Worm (Caenorhabditis elegans) whole organism, L4 larva: ENCODE measurements around the gene dsl-4.

Experiments
- D1046.2 ChIP-seq: fragments of 200-800 bp; sonication (Bioruptor generic); IDR thresholded peaks from 2 replicates; pipeline ENCODE4 v1.3.6; 2022; ENCODE audit warnings: missing genetic modification characterization, missing compliant biosample characterization
- F37D6.2 ChIP-seq: sonication (generic microtip); optimal IDR thresholded peaks from 2 replicates; lab custom pipeline; 2016; ENCODE audit warnings: mild to moderate bottlenecking, missing genetic modification characterization, missing compliant biosample characterization
- R02D3.7 ChIP-seq: fragments of 150-350 bp; sonication (generic microtip); optimal IDR thresholded peaks from 3 replicates; lab custom pipeline; 2014; ENCODE audit warnings: missing biosample characterization, missing genetic modification characterization
- T20F7.1 ChIP-seq: fragments of 200-800 bp; sonication (Bioruptor generic); optimal IDR thresholded peaks from 2 replicates; lab custom pipeline; 2018; ENCODE audit warnings: mild to moderate bottlenecking, missing genetic modification characterization, missing compliant biosample characterization
- Y75B8A.6 ChIP-seq: fragments of 200-800 bp; sonication (Bioruptor generic); IDR thresholded peaks from 2 replicates; pipeline ENCODE4 v1.3.6; 2022; ENCODE audit warnings: missing genetic modification reagents, missing genetic modification characterization, missing compliant biosample characterization
- ZK337.2 ChIP-seq: fragments of 200-800 bp; sonication (Bioruptor generic); IDR thresholded peaks from 2 replicates; pipeline ENCODE4 v1.3.6; 2022; ENCODE audit warnings: missing genetic modification reagents, missing genetic modification characterization, missing compliant biosample characterization
- ZK546.5 ChIP-seq, 2 experiments: sonication (generic microtip); optimal IDR thresholded peaks; 2 replicates each; lab custom pipeline; 2017; ENCODE audit warnings: missing biosample characterization in 2 of 2, missing genetic modification characterization in 2 of 2
- ama-1 ChIP-seq: fragments of 150-350 bp; optimal IDR thresholded peaks from 2 replicates; lab custom pipeline; 2014; ENCODE audit warnings: inconsistent platforms, mixed read lengths
- arid-1 ChIP-seq: fragments of 200-800 bp; sonication (Bioruptor generic); conservative IDR thresholded peaks from 2 replicates; pipeline ENCODE4 v1.3.6; 2022; ENCODE audit warnings: missing genetic modification reagents, missing genetic modification characterization, missing compliant biosample characterization
- attf-4 ChIP-seq: sonication (generic microtip); optimal IDR thresholded peaks from 3 replicates; lab custom pipeline; 2017; ENCODE audit warnings: missing biosample characterization, missing genetic modification characterization
- daf-16 ChIP-seq, 3 experiments: sonication (generic microtip); optimal IDR thresholded peaks; 2 replicates each; lab custom pipeline; 2016 to 2017; ENCODE audit warnings: missing genetic modification characterization in 3 of 3, missing genetic modification reagents in 3 of 3, mild to moderate bottlenecking in 2 of 3, missing compliant biosample characterization in 2 of 3, missing biosample characterization in 1 of 3, moderate library complexity in 1 of 3
- daf-19 ChIP-seq: fragments of 200-800 bp; sonication (Bioruptor generic); conservative IDR thresholded peaks from 2 replicates; pipeline ENCODE4 v1.3.6; 2022; ENCODE audit warnings: missing genetic modification characterization, missing compliant biosample characterization
- dpl-1 ChIP-seq: fragments of 150-350 bp; optimal IDR thresholded peaks from 2 replicates; lab custom pipeline; 2014; ENCODE audit warnings: missing biosample characterization, missing genetic modification reagents, missing genetic modification characterization
- duxl-1 ChIP-seq: sonication (generic microtip); optimal IDR thresholded peaks from 2 replicates; lab custom pipeline; 2016; ENCODE audit warnings: mild to moderate bottlenecking, missing genetic modification characterization, moderate library complexity, missing compliant biosample characterization; ENCODE audit not compliant: poor library complexity
- egl-43 ChIP-seq: fragments of 200-800 bp; sonication (Bioruptor generic); IDR thresholded peaks from 2 replicates; pipeline ENCODE4 v1.3.6; 2022; ENCODE audit warnings: missing genetic modification reagents, missing genetic modification characterization, missing compliant biosample characterization
- fos-1 ChIP-seq: fragments of 150-350 bp; optimal IDR thresholded peaks from 2 replicates; lab custom pipeline; 2014; ENCODE audit warnings: missing biosample characterization, missing genetic modification characterization
- hif-1 ChIP-seq, 2 experiments: sonication (generic microtip); optimal IDR thresholded peaks; 2 replicates each; lab custom pipeline; 2016 to 2017; ENCODE audit warnings: missing compliant biosample characterization in 2 of 2, missing genetic modification characterization in 2 of 2, missing genetic modification reagents in 2 of 2, missing genotype in 2 of 2, mild to moderate bottlenecking in 1 of 2
- hlh-30 ChIP-seq: sonication (generic microtip); optimal IDR thresholded peaks from 2 replicates; lab custom pipeline; 2017; ENCODE audit warnings: antibody characterized with exemption, mild to moderate bottlenecking, missing genetic modification characterization, missing compliant biosample characterization; ENCODE audit not compliant: insufficient read depth
- hmg-1.1 ChIP-seq: fragments of 200-800 bp; sonication (Bioruptor generic); IDR thresholded peaks from 2 replicates; pipeline ENCODE4 v1.3.6; 2022; ENCODE audit warnings: missing genetic modification reagents, missing genetic modification characterization, missing compliant biosample characterization
- jun-1 ChIP-seq: fragments of 150-350 bp; optimal IDR thresholded peaks from 2 replicates; lab custom pipeline; 2014; ENCODE audit warnings: missing biosample characterization, missing genetic modification reagents, missing genetic modification characterization
- lim-7 ChIP-seq: fragments of 200-800 bp; sonication (Bioruptor generic); IDR thresholded peaks from 2 replicates; pipeline ENCODE4 v1.3.6; 2022; ENCODE audit warnings: missing genetic modification characterization, missing compliant biosample characterization
- lin-13 ChIP-seq: fragments of 150-350 bp; optimal IDR thresholded peaks from 2 replicates; lab custom pipeline; 2014; ENCODE audit warnings: missing biosample characterization, missing genetic modification reagents, missing genetic modification characterization
- lin-29 ChIP-seq: fragments of 200-800 bp; sonication (Bioruptor generic); IDR thresholded peaks from 2 replicates; pipeline ENCODE4 v1.3.6; 2022; ENCODE audit warnings: missing genetic modification reagents, missing genetic modification characterization, missing compliant biosample characterization
- lsy-2 ChIP-seq, 2 experiments: fragments of 150-350 bp in 1 of 2; sonication (generic microtip) in 1 of 2; optimal IDR thresholded peaks; 2 replicates each; lab custom pipeline; 2014 to 2017; ENCODE audit warnings: missing biosample characterization in 2 of 2, missing genetic modification characterization in 2 of 2
- madf-5 ChIP-seq, 2 experiments: fragments of 200-800 bp; sonication (Bioruptor generic); IDR thresholded peaks; 2 replicates each; pipeline ENCODE4 v1.3.6; 2022; ENCODE audit warnings: missing compliant biosample characterization in 2 of 2, missing genetic modification characterization in 2 of 2
- madf-9 ChIP-seq: fragments of 200-800 bp; sonication (Bioruptor generic); conservative IDR thresholded peaks from 2 replicates; pipeline ENCODE4 v1.3.6; 2022; ENCODE audit warnings: missing genetic modification reagents, missing genetic modification characterization, missing compliant biosample characterization
- mep-1 ChIP-seq: fragments of 150-350 bp; sonication (generic microtip); optimal IDR thresholded peaks from 3 replicates; lab custom pipeline; 2014; ENCODE audit warnings: missing biosample characterization, missing genetic modification characterization
- nhr-102 ChIP-seq: sonication (generic microtip); optimal IDR thresholded peaks from 2 replicates; lab custom pipeline; 2016; ENCODE audit warnings: mild to moderate bottlenecking, missing genetic modification characterization, moderate library complexity, missing compliant biosample characterization
- nhr-11 ChIP-seq: fragments of 150-350 bp; optimal IDR thresholded peaks from 2 replicates; lab custom pipeline; 2014; ENCODE audit warnings: missing biosample characterization, missing genetic modification characterization
- nhr-28 ChIP-seq: fragments of 150-350 bp; optimal IDR thresholded peaks from 2 replicates; lab custom pipeline; 2014; ENCODE audit warnings: missing biosample characterization, missing genetic modification characterization
- nhr-41 ChIP-seq: fragments of 200-800 bp; sonication (Bioruptor generic); IDR thresholded peaks from 2 replicates; pipeline ENCODE4 v1.3.6; 2022; ENCODE audit warnings: missing genetic modification reagents, missing genetic modification characterization, missing compliant biosample characterization
- nhr-42 ChIP-seq: fragments of 200-800 bp; sonication (Bioruptor generic); IDR thresholded peaks from 2 replicates; pipeline ENCODE4 v1.3.6; 2022; ENCODE audit warnings: missing genetic modification characterization, missing compliant biosample characterization
- rbr-2 ChIP-seq: sonication (generic microtip); optimal IDR thresholded peaks from 2 replicates; lab custom pipeline; 2016; ENCODE audit warnings: missing genotype, missing genetic modification characterization, missing compliant biosample characterization
- sdz-12 ChIP-seq: fragments of 200-800 bp; sonication (Bioruptor generic); optimal IDR thresholded peaks from 2 replicates; lab custom pipeline; 2018; ENCODE audit warnings: mild to moderate bottlenecking, missing genetic modification characterization, missing compliant biosample characterization
- set-16 ChIP-seq: fragments of 200-800 bp; sonication (Bioruptor generic); IDR thresholded peaks from 2 replicates; pipeline ENCODE4 v1.3.6; 2022; ENCODE audit warnings: missing genetic modification reagents, missing genetic modification characterization, missing compliant biosample characterization
- skn-1 ChIP-seq: fragments of 150-350 bp; optimal IDR thresholded peaks from 2 replicates; lab custom pipeline; 2014; ENCODE audit warnings: missing biosample characterization, missing genetic modification characterization
- snpc-1.2 ChIP-seq: fragments of 200-800 bp; sonication (Bioruptor generic); IDR thresholded peaks from 2 replicates; pipeline ENCODE4 v1.3.6; 2022; ENCODE audit warnings: missing genetic modification reagents, missing genetic modification characterization, missing compliant biosample characterization
- snpc-4 ChIP-seq: fragments of 150-350 bp; optimal IDR thresholded peaks from 2 replicates; lab custom pipeline; 2014; ENCODE audit warnings: missing biosample characterization, missing genetic modification characterization
- spr-1 ChIP-seq: sonication (generic microtip); optimal IDR thresholded peaks from 2 replicates; lab custom pipeline; 2016; ENCODE audit warnings: mild to moderate bottlenecking, missing genetic modification characterization, missing compliant biosample characterization
- unc-130 ChIP-seq: sonication (generic microtip); optimal IDR thresholded peaks from 2 replicates; lab custom pipeline; 2016; ENCODE audit warnings: missing genetic modification reagents, missing genetic modification characterization, missing compliant biosample characterization
- unc-62 ChIP-seq, 3 experiments: fragments of 150-350 bp in 1 of 3; sonication (generic microtip); optimal IDR thresholded peaks in 2 of 3; peaks in 1 of 3; 1 replicate in 1 of 3; 2 replicates in 2 of 3; lab custom pipeline; 2014 to 2017; ENCODE audit warnings: missing biosample characterization in 3 of 3, missing genetic modification characterization in 3 of 3, missing genetic modification reagents in 3 of 3, missing genotype in 1 of 3
- vab-7 ChIP-seq: fragments of 200-800 bp; sonication (Bioruptor generic); IDR thresholded peaks from 2 replicates; pipeline ENCODE4 v1.3.6; 2022; ENCODE audit warnings: missing genetic modification reagents, missing genetic modification characterization, missing compliant biosample characterization
- zfp-3 ChIP-seq: fragments of 200-800 bp; sonication (Bioruptor generic); conservative IDR thresholded peaks from 2 replicates; pipeline ENCODE4 v1.3.6; 2022; ENCODE audit warnings: missing genetic modification reagents, missing genetic modification characterization, missing compliant biosample characterization
- ztf-11 ChIP-seq: fragments of 150-350 bp; optimal IDR thresholded peaks from 2 replicates; lab custom pipeline; 2014; ENCODE audit warnings: missing biosample characterization, missing genetic modification characterization

dsl-4 gene

DNA sequence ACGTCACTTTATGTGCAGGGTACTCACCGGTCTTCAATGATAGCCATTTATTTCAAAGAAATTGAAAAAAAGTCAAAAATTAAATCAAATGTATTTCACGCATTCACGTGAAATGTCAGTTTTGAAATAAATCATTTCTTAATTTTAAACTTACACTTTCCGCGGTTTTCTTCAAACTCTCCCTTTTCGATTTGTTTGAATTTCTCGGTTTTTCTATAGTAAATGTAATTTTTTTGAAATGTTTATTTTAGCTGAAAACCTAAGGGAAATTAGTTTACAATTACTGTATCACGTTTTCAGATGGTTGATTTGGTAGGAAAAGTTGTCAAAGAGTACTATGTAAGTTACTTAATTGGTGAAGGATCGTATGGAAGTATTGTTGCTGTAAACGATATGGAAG lies 18.1 kb downstream of the dsl-4 start, which contains the start of gene F16B12.7:
Gene F16B12.7 (plus strand): TSS at position 301 of the 400 bp plus-strand sequence.
- TF ChIP-seq ztf-11 (tag; lab: Kevin White, UChicago): no peak
- no peak for TF ChIP-seq madf-5 (GFP tag; IDR thresholded peaks at IDR 0.05; lab: Robert Waterston, UW)
- TF ChIP-seq R02D3.7 (tag; lab: Kevin White, UChicago): no peak
- no peak for TF ChIP-seq skn-1 (tag; lab: Kevin White, UChicago)
- TF ChIP-seq unc-62 (GFP tag; optimal IDR thresholded peaks at IDR 0.05 in 1 of 2; lab: Kevin White, UChicago): peak in 1 of 2 experiments; percentile 39
- no peak for TF ChIP-seq unc-62 (tag; optimal IDR thresholded peaks at IDR 0.05; lab: Kevin White, UChicago)
- TF ChIP-seq daf-19: no peak

ce11 chrX:14113347-14113746 lies 23.2 kb downstream of the dsl-4 start, which contains the start of gene nhr-281:
nhr-281 (minus strand) TSS chrX:14113447.
- TF ChIP-seq ama-1 (lab: Kevin White, UChicago) (no peak), dpl-1 (GFP tag; lab: Kevin White, UChicago) (no peak), jun-1 (tag; lab: Kevin White, UChicago) (no peak), set-16 (GFP tag; lab: Robert Waterston, UW) (no peak), lsy-2 (tag; optimal IDR thresholded peaks at IDR 0.05; lab: Kevin White, UChicago) (no peak), lin-13 (GFP tag; lab: Kevin White, UChicago) (no peak), hif-1 (tag; optimal IDR thresholded peaks at IDR 0.05; lab: Kevin White, UChicago) (no peak), attf-4 (no peak), hmg-1.1 (GFP tag; lab: Robert Waterston, UW) (no peak), nhr-11 (no peak), snpc-4 (tag; lab: Kevin White, UChicago) (no peak)

- TF ChIP-seq nhr-41 (GFP tag; lab: Robert Waterston, UW) (0 out of 2 replicates have a peak, but pooled peaks have one; percentile 64), lim-7 (GFP tag; lab: Robert Waterston, UW) (peak; percentile 84), daf-19 (no peak), hlh-30 (tag; lab: Kevin White, UChicago) (peak; percentile 48), arid-1 (peak; percentile 68), daf-16 (GFP tag; optimal IDR thresholded peaks at IDR 0.05; lab: Kevin White, UChicago) (peak; percentile 10 to 58), daf-16 (tag; optimal IDR thresholded peaks at IDR 0.05; lab: Kevin White, UChicago) (peak; percentile 42), rbr-2 (peak; percentile 61), ZK546.5 (tag; optimal IDR thresholded peaks at IDR 0.05; lab: Kevin White, UChicago) (no peak), nhr-28 (tag; lab: Kevin White, UChicago) (peak; percentile 17), spr-1 (tag; lab: Kevin White, UChicago) (peak; percentile 44), madf-9 (GFP tag; lab: Robert Waterston, UW) (0 out of 2 replicates have a peak, but pooled peaks have one; percentile 22), fos-1 (no peak), nhr-102 (peak; percentile 43), egl-43 (GFP tag; lab: Robert Waterston, UW) (peak; percentile 92), T20F7.1 (GFP tag; lab: Kevin White, UChicago) (peak; percentile 18), attf-4 (no peak), D1046.2 (GFP tag; lab: Robert Waterston, UW) (peak; percentile 75; the same call in 1 of the 2 replicates), snpc-1.2 (GFP tag; lab: Robert Waterston, UW) (peak; percentile 76), ZK337.2 (GFP tag; lab: Robert Waterston, UW) (peak; percentile 60), hmg-1.1 (GFP tag; lab: Robert Waterston, UW) (peak; percentile 82), nhr-42 (GFP tag; lab: Robert Waterston, UW) (no peak), F37D6.2 (tag; lab: Kevin White, UChicago) (peak; percentile 18), duxl-1 (tag; lab: Kevin White, UChicago) (peak; percentile 27), lin-29 (GFP tag; lab: Robert Waterston, UW) (no peak), mep-1 (tag; lab: Kevin White, UChicago) (peak; percentile 52), skn-1 (tag; lab: Kevin White, UChicago) (no peak), dpl-1 (GFP tag; lab: Kevin White, UChicago) (peak; percentile 32), unc-130 (GFP tag; lab: Kevin White, UChicago) (peak; percentile 16), set-16 (GFP tag; lab: Robert Waterston, UW) (no peak; the same call in 1 of the 2 replicates), zfp-3 (GFP tag; lab: Robert Waterston, UW) (0 out of 2 replicates have a peak, but pooled peaks have one; percentile 25), lsy-2 (tag; optimal IDR thresholded peaks at IDR 0.05; lab: Kevin White, UChicago) (no peak), sdz-12 (peak; percentile 43), vab-7 (GFP tag; lab: Robert Waterston, UW) (peak; percentile 81), Y75B8A.6 (GFP tag; lab: Robert Waterston, UW) (0 out of 2 replicates have a peak, but pooled peaks have one; percentile 11)
Observed at ce11 chrX:14115480-14116161, 25.4 kb downstream of the dsl-4 start, which contains the start of gene F28H6.7. F28H6.7 (plus strand) TSS chrX:14116111.
